Worm (Caenorhabditis elegans): ENCODE measurements around the gene K11D12.8.

Gene K11D12.8

ce11 chrV:5035058-5035457, 5.7 kb downstream of the K11D12.8 start, which contains the start of gene K11D12.6:
Gene K11D12.6 (minus strand): TSS chrV:5035158.
- TF ChIP-seq ceh-48 (tag; optimal IDR thresholded peaks at IDR 0.05) (no peak), ceh-6 (GFP tag; optimal IDR thresholded peaks at IDR 0.05) (no peak), nhr-232 (tag; optimal IDR thresholded peaks at IDR 0.05) (no peak), odd-2 (tag; optimal IDR thresholded peaks at IDR 0.05) (no peak), unc-55 (GFP tag; optimal IDR thresholded peaks at IDR 0.05) (no peak), C08G9.2 (tag; optimal IDR thresholded peaks at IDR 0.05) (no peak), tbx-7 (tag; optimal IDR thresholded peaks at IDR 0.05) (no peak)

ce11 chrV:5033099-5033498, 7.7 kb downstream of the K11D12.8 start, which contains the start of gene K11D12.13:
Gene K11D12.13 (plus strand): TSS chrV:5033399.
- no peak for TF ChIP-seq ceh-2 (tag; optimal IDR thresholded peaks at IDR 0.05)
- no peak for TF ChIP-seq nhr-11 (tag; optimal IDR thresholded peaks at IDR 0.05)
- TF ChIP-seq lim-6 (tag; optimal IDR thresholded peaks at IDR 0.05) = no peak
- no peak for TF ChIP-seq sox-2 (GFP tag; IDR thresholded peaks at IDR 0.05)
- TF ChIP-seq ceh-22 (tag; optimal IDR thresholded peaks at IDR 0.05) = no peak
- TF ChIP-seq unc-55 (GFP tag; optimal IDR thresholded peaks at IDR 0.05) = no peak
- no peak for TF ChIP-seq hlh-13 (GFP tag; optimal IDR thresholded peaks at IDR 0.05)
- TF ChIP-seq mec-3 (tag; optimal IDR thresholded peaks at IDR 0.05; ENCODE audit: borderline replicate concordance) = no peak
- TF ChIP-seq elt-4 (tag; optimal IDR thresholded peaks at IDR 0.05) = no peak
- TF ChIP-seq ceh-45 (GFP tag; IDR thresholded peaks at IDR 0.05) = no peak
- no peak for TF ChIP-seq madf-2 (tag; optimal IDR thresholded peaks at IDR 0.05)
- no peak for TF ChIP-seq sox-4 (tag; optimal IDR thresholded peaks at IDR 0.05)
- TF ChIP-seq fkh-10 (GFP tag; optimal IDR thresholded peaks at IDR 0.05) = no peak
- no peak for TF ChIP-seq ceh-34 (tag; optimal IDR thresholded peaks at IDR 0.05)
- TF ChIP-seq F13H6.1 (tag; optimal IDR thresholded peaks at IDR 0.05) = no peak

- TF ChIP-seq unc-86 (tag; optimal IDR thresholded peaks at IDR 0.05) (no peak), tbx-7 (tag; optimal IDR thresholded peaks at IDR 0.05) (no peak), ahr-1 (tag; optimal IDR thresholded peaks at IDR 0.05) (no peak), ceh-48 (tag; optimal IDR thresholded peaks at IDR 0.05) (no peak), madf-2 (tag; optimal IDR thresholded peaks at IDR 0.05) (no peak), sdc-2 (tag; optimal IDR thresholded peaks at IDR 0.05) (no peak), nfya-1 (tag; optimal IDR thresholded peaks at IDR 0.05) (no peak), pat-9 (tag; optimal IDR thresholded peaks at IDR 0.05) (no peak), sox-2 (GFP tag; IDR thresholded peaks at IDR 0.05) (no peak), tbx-2 (tag; optimal IDR thresholded peaks at IDR 0.05) (no peak), gmeb-2 (tag; optimal IDR thresholded peaks at IDR 0.05) (no peak), Y22D7AL.16 (tag; optimal IDR thresholded peaks at IDR 0.05) (no peak), npax-4 (tag; optimal IDR thresholded peaks at IDR 0.05) (no peak)
These were observed 8.6 kb downstream of the K11D12.8 start for ce11 chrV:5032176-5032575.

- no peak for TF ChIP-seq nfya-1 (tag; optimal IDR thresholded peaks at IDR 0.05)
- TF ChIP-seq pros-1 (tag; optimal IDR thresholded peaks at IDR 0.05) = no peak
- no peak for TF ChIP-seq gmeb-2 (tag; optimal IDR thresholded peaks at IDR 0.05)
- no peak for TF ChIP-seq ceh-9 (tag; optimal IDR thresholded peaks at IDR 0.05)
- no peak for TF ChIP-seq T23F11.4 (GFP tag; optimal IDR thresholded peaks at IDR 0.05)
- no peak for TF ChIP-seq C38D4.7 (GFP tag; optimal IDR thresholded peaks at IDR 0.05)
These were observed 9.0 kb downstream of the K11D12.8 start for ce11 chrV:5031764-5032163.

ce11 chrV:5030715-5031114, 10.1 kb downstream of the K11D12.8 start, which contains the start of gene swt-7:
Gene swt-7 (minus strand): TSS chrV:5030815.
- TF ChIP-seq ceh-19 (GFP tag; optimal IDR thresholded peaks at IDR 0.05) (no peak), ceh-9 (tag; optimal IDR thresholded peaks at IDR 0.05) (no peak), fkh-10 (GFP tag; optimal IDR thresholded peaks at IDR 0.05) (no peak), gmeb-2 (tag; optimal IDR thresholded peaks at IDR 0.05) (no peak), fax-1 (tag; optimal IDR thresholded peaks at IDR 0.05) (no peak), hlh-6 (tag; optimal IDR thresholded peaks at IDR 0.05) (no peak), ceh-45 (GFP tag; IDR thresholded peaks at IDR 0.05) (no peak), dmd-4 (tag; optimal IDR thresholded peaks at IDR 0.05; ENCODE audit: borderline replicate concordance) (no peak), pha-2 (tag; optimal IDR thresholded peaks at IDR 0.05) (no peak), ceh-34 (tag; optimal IDR thresholded peaks at IDR 0.05) (no peak), sox-4 (tag; optimal IDR thresholded peaks at IDR 0.05) (no peak)
